Fruit fly (Drosophila melanogaster) whole organism, embryonic: Measurements from ENCODE around the gene CG45218.

ENCODE experiments used
- CG11456 ChIP-seq: fragments of 200-800 bp; sonication (Bioruptor generic); IDR thresholded peaks from 3 replicates; pipeline ENCODE4 v1.3.6; 2022; ENCODE audit warnings: missing biosample characterization, missing genetic modification characterization
- CG4707 ChIP-seq: fragments of 200-800 bp; sonication (Bioruptor generic); optimal IDR thresholded peaks from 2 replicates; lab custom pipeline; 2018; ENCODE audit warnings: missing biosample characterization, mild to moderate bottlenecking, missing genetic modification characterization, moderate library complexity
- Hey ChIP-seq: fragments of 200-800 bp; sonication (Bioruptor generic); optimal IDR thresholded peaks from 3 replicates; lab custom pipeline; 2018; ENCODE audit warnings: missing biosample characterization, mild to moderate bottlenecking, missing genetic modification characterization
- ci ChIP-seq: fragments of 200-800 bp; sonication (Bioruptor generic); IDR thresholded peaks from 3 replicates; pipeline ENCODE4 v1.3.6; 2022; ENCODE audit warnings: missing biosample characterization, missing genetic modification characterization
- tgo ChIP-seq: fragments of 200-800 bp; sonication (Bioruptor generic); IDR thresholded peaks from 3 replicates; pipeline ENCODE4 v1.3.6; 2022; ENCODE audit warnings: missing biosample characterization, missing genetic modification characterization

- no peak for TF ChIP-seq tgo (GFP tag; lab: Robert Waterston, UW)
- TF ChIP-seq CG4707 (GFP tag; lab: Kevin White, UChicago): no peak
- TF ChIP-seq ci (GFP tag; lab: Robert Waterston, UW): no peak
- TF ChIP-seq Hey (tag; lab: Kevin White, UChicago): no peak
- no peak for TF ChIP-seq CG11456 (GFP tag; lab: Robert Waterston, UW)
Observed at dm6 chr3R:15246601-15247000, 44.0 kb downstream of the CG45218 start.
